Worm (Caenorhabditis elegans) whole organism, young adult: ENCODE results near the gene hal-3.

Source experiments
- F22D6.2 ChIP-seq: sonication (generic microtip); optimal IDR thresholded peaks from 2 replicates; lab custom pipeline; 2016; ENCODE audit warnings: mild to moderate bottlenecking, missing genetic modification characterization, missing compliant biosample characterization
- ama-1 ChIP-seq, 3 experiments: fragments of 150-350 bp in 1 of 3; sonication (generic microtip) in 2 of 3; optimal IDR thresholded peaks; 2 replicates each; lab custom pipeline; 2014 to 2018; ENCODE audit warnings: missing biosample characterization in 2 of 3, missing genetic modification characterization in 2 of 3, missing genetic modification reagents in 2 of 3
- egrh-3 ChIP-seq: fragments of 200-800 bp; sonication (Bioruptor generic); IDR thresholded peaks from 2 replicates; pipeline ENCODE4 v1.3.6; 2022; ENCODE audit warnings: missing genetic modification reagents, missing genetic modification characterization, missing compliant biosample characterization
- gei-17 ChIP-seq: fragments of 200-800 bp; sonication (Bioruptor generic); optimal IDR thresholded peaks from 2 replicates; lab custom pipeline; 2018; ENCODE audit warnings: mild to moderate bottlenecking, missing genetic modification characterization, missing compliant biosample characterization
- hmg-20 ChIP-seq: fragments of 200-800 bp; sonication (Bioruptor generic); IDR thresholded peaks from 2 replicates; pipeline ENCODE4 v1.3.6; 2022; ENCODE audit warnings: missing genetic modification reagents, missing genetic modification characterization, missing compliant biosample characterization
- mel-28 ChIP-seq: sonication (generic microtip); optimal IDR thresholded peaks from 2 replicates; lab custom pipeline; 2016; ENCODE audit warnings: borderline replicate concordance, mild to moderate bottlenecking, missing genetic modification characterization, missing compliant biosample characterization
- nfya-1 ChIP-seq: sonication (generic microtip); optimal IDR thresholded peaks from 2 replicates; lab custom pipeline; 2017; ENCODE audit warnings: antibody characterized with exemption, missing compliant biosample characterization, missing genetic modification characterization, borderline replicate concordance; ENCODE audit not compliant: insufficient read depth
- nhr-80 ChIP-seq: sonication (generic microtip); optimal IDR thresholded peaks from 2 replicates; lab custom pipeline; 2016; ENCODE audit warnings: missing genetic modification characterization, missing compliant biosample characterization
- pha-4 ChIP-seq: fragments of 150-350 bp; sonication (generic microtip); optimal IDR thresholded peaks from 2 replicates; lab custom pipeline; 2014; ENCODE audit warnings: missing biosample characterization, missing genetic modification reagents, missing genetic modification characterization
- repo-1 ChIP-seq: sonication (generic microtip); optimal IDR thresholded peaks from 2 replicates; lab custom pipeline; 2017; ENCODE audit warnings: mild to moderate bottlenecking, missing genetic modification characterization, missing compliant biosample characterization
- sdz-38 ChIP-seq: sonication (generic microtip); optimal IDR thresholded peaks from 2 replicates; lab custom pipeline; 2016; ENCODE audit warnings: missing genotype, missing genetic modification characterization, missing compliant biosample characterization
- tbp1 ChIP-seq: fragments of 200-800 bp; sonication (Bioruptor generic); optimal IDR thresholded peaks from 2 replicates; lab custom pipeline; 2018; ENCODE audit warnings: mild to moderate bottlenecking, missing genetic modification characterization, missing compliant biosample characterization
- unc-62 ChIP-seq: fragments of 150-350 bp; optimal IDR thresholded peaks from 2 replicates; lab custom pipeline; 2014; ENCODE audit warnings: missing biosample characterization, missing genetic modification reagents, missing genetic modification characterization
- ztf-28 ChIP-seq: fragments of 200-800 bp; sonication (Bioruptor generic); IDR thresholded peaks from 2 replicates; pipeline ENCODE4 v1.3.6; 2022; ENCODE audit warnings: missing genetic modification reagents, missing genetic modification characterization, missing compliant biosample characterization

DNA sequence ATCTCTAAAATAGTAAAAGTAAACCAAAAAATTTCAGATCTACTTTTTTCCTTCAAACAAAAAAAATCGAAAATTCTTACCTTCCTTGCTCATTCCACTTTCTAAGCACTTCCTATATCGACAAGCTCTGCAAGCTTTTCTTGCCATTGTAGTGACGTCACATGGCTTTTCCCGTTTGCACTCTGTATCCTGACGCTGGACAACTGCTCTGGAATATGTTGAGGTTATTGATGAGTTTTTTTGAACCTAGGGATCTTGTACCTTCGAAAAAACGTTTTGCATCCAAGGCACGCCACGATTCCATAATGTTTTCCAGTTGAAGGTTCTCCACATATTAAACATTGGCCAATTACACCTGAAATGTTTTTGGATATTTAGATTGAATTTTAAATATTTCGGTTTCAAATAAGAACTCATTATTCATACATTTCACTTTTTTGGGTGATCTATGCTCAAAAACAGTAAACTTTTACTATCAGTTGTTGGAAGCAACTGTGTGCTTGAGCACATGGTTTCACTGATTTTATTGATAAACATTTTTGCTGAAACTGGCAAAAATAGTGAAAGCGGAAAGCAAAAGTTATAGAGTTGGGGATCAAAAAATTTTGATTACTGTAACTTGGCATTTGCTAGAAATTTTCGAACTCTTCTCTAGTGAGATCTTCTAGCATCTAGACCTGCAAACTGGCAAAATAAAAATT lies 16.8 kb downstream of the hal-3 start:
- TF ChIP-seq ztf-28, result no peak
- no peak for TF ChIP-seq nfya-1 (tag; lab: Kevin White, UChicago)
- no peak for TF ChIP-seq mel-28
- no peak for TF ChIP-seq tbp1 (GFP tag; lab: Kevin White, UChicago)
- TF ChIP-seq repo-1 (tag; lab: Kevin White, UChicago), result no peak
- TF ChIP-seq ama-1 (optimal IDR thresholded peaks at IDR 0.05; lab: Kevin White, UChicago), result no peak
- no peak for TF ChIP-seq ama-1 (GFP tag; optimal IDR thresholded peaks at IDR 0.05; lab: Kevin White, UChicago)
- TF ChIP-seq sdz-38 (tag; lab: Kevin White, UChicago), result no peak
- TF ChIP-seq F22D6.2 (tag; lab: Kevin White, UChicago), result no peak
- no peak for TF ChIP-seq unc-62 (GFP tag; lab: Kevin White, UChicago)
- peak; percentile 34 for TF ChIP-seq nhr-80 (tag; lab: Kevin White, UChicago)
- no peak for TF ChIP-seq egrh-3 (GFP tag; lab: Robert Waterston, UW)
- TF ChIP-seq pha-4 (tag; lab: Kevin White, UChicago), result no peak
- no peak for TF ChIP-seq gei-17 (GFP tag; lab: Kevin White, UChicago)
- no peak for TF ChIP-seq hmg-20 (GFP tag; lab: Robert Waterston, UW)
